Fruit fly (Drosophila melanogaster) whole organism, embryonic: ENCODE measurements around the gene KdelR.

Experiments
- Adf1 ChIP-seq: fragments of 200-800 bp; sonication (Bioruptor generic); IDR thresholded peaks from 2 replicates; pipeline ENCODE4 v1.3.6; 2022; ENCODE audit warnings: missing biosample characterization, missing genetic modification characterization
- Aef1 ChIP-seq: fragments of 200-800 bp; sonication (Bioruptor generic); IDR thresholded peaks from 3 replicates; pipeline ENCODE4 v1.3.6; 2022; ENCODE audit warnings: missing biosample characterization, missing genetic modification characterization
- Atf6 ChIP-seq: fragments of 200-800 bp; sonication (Bioruptor generic); IDR thresholded peaks from 2 replicates; pipeline ENCODE4 v1.3.6; 2022; ENCODE audit warnings: missing biosample characterization, missing genetic modification characterization
- C15 ChIP-seq: fragments of 200-800 bp; sonication (Bioruptor generic); IDR thresholded peaks from 3 replicates; pipeline ENCODE4 v1.3.6; 2022; ENCODE audit warnings: missing biosample characterization, missing genetic modification characterization
- CG11093 ChIP-seq: fragments of 200-800 bp; sonication (Bioruptor generic); IDR thresholded peaks from 3 replicates; pipeline ENCODE4 v1.3.6; 2022; ENCODE audit warnings: missing biosample characterization, missing genetic modification characterization
- CG11696 ChIP-seq: fragments of 200-800 bp; sonication (Bioruptor generic); IDR thresholded peaks from 2 replicates; pipeline ENCODE4 v1.3.6; 2022; ENCODE audit warnings: missing biosample characterization, missing genetic modification characterization
- CG12236 ChIP-seq: fragments of 200-800 bp; sonication (Bioruptor generic); optimal IDR thresholded peaks from 2 replicates; lab custom pipeline; 2016; ENCODE audit warnings: missing biosample characterization, missing genetic modification characterization
- CG13624 ChIP-seq: fragments of 200-800 bp; sonication (Bioruptor generic); optimal IDR thresholded peaks from 2 replicates; lab custom pipeline; 2016; ENCODE audit warnings: missing biosample characterization, missing genetic modification characterization
- CG14667 ChIP-seq: fragments of 200-800 bp; sonication (Bioruptor generic); IDR thresholded peaks from 2 replicates; pipeline ENCODE4 v1.3.6; 2022; ENCODE audit warnings: missing biosample characterization, missing genetic modification characterization
- CG15479 ChIP-seq: fragments of 200-800 bp; sonication (Bioruptor generic); optimal IDR thresholded peaks from 3 replicates; lab custom pipeline; 2019; ENCODE audit warnings: missing biosample characterization, mild to moderate bottlenecking, missing genetic modification characterization, moderate library complexity
- CG1603 ChIP-seq: fragments of 200-800 bp; sonication (Bioruptor generic); optimal IDR thresholded peaks from 2 replicates; lab custom pipeline; 2019; ENCODE audit warnings: missing biosample characterization, mild to moderate bottlenecking, missing genetic modification characterization, moderate library complexity
- CG17912 ChIP-seq: fragments of 200-800 bp; sonication (Bioruptor generic); optimal IDR thresholded peaks from 2 replicates; lab custom pipeline; 2018; ENCODE audit warnings: missing biosample characterization, mild to moderate bottlenecking, missing genetic modification characterization
- CG2199 ChIP-seq: fragments of 200-800 bp; sonication (Bioruptor generic); IDR thresholded peaks from 3 replicates; pipeline ENCODE4 v1.3.6; 2022; ENCODE audit warnings: missing biosample characterization, missing genetic modification characterization
- CG2889 ChIP-seq: fragments of 200-800 bp; sonication (Bioruptor generic); IDR thresholded peaks from 3 replicates; pipeline ENCODE4 v1.3.6; 2022; ENCODE audit warnings: missing biosample characterization, missing genetic modification characterization
- CG30403 ChIP-seq: fragments of 200-800 bp; sonication (Bioruptor generic); optimal IDR thresholded peaks from 3 replicates; lab custom pipeline; 2016; ENCODE audit warnings: missing biosample characterization, missing genetic modification characterization
- CG32532 ChIP-seq: fragments of 200-800 bp; sonication (Bioruptor generic); IDR thresholded peaks from 2 replicates; pipeline ENCODE4 v1.3.6; 2022; ENCODE audit warnings: missing biosample characterization, missing genetic modification characterization
- CG32772 ChIP-seq: fragments of 200-800 bp; sonication (Bioruptor generic); IDR thresholded peaks from 2 replicates; pipeline ENCODE4 v1.3.6; 2022; ENCODE audit warnings: missing biosample characterization, missing genetic modification characterization
- CG4404 ChIP-seq: fragments of 200-800 bp; sonication (Bioruptor generic); IDR thresholded peaks from 2 replicates; pipeline ENCODE4 v1.3.6; 2022; ENCODE audit warnings: missing biosample characterization, missing genetic modification characterization
- CG4820 ChIP-seq: fragments of 200-800 bp; sonication (Bioruptor generic); optimal IDR thresholded peaks from 3 replicates; lab custom pipeline; 2016; ENCODE audit warnings: missing biosample characterization, missing genetic modification characterization
- CG6254 ChIP-seq: fragments of 200-800 bp; sonication (Bioruptor generic); optimal IDR thresholded peaks from 3 replicates; lab custom pipeline; 2017; ENCODE audit warnings: mild to moderate bottlenecking, missing biosample characterization, missing genetic modification reagents, missing genetic modification characterization
- CG6654 ChIP-seq: fragments of 200-800 bp; sonication (Bioruptor generic); optimal IDR thresholded peaks from 2 replicates; lab custom pipeline; 2017; ENCODE audit warnings: missing biosample characterization, mild to moderate bottlenecking, missing genetic modification characterization
- CG6813 ChIP-seq: fragments of 200-800 bp; sonication (Bioruptor generic); optimal IDR thresholded peaks from 2 replicates; lab custom pipeline; 2017; ENCODE audit warnings: missing biosample characterization, missing genetic modification characterization, mild to moderate bottlenecking, moderate library complexity, missing genetic modification reagents
- CG8290 ChIP-seq, 3 experiments: fragments of 200-800 bp; sonication (Bioruptor generic); optimal IDR thresholded peaks; 2 replicates each; lab custom pipeline; 2016 to 2019; ENCODE audit warnings: missing biosample characterization in 3 of 3, missing genetic modification characterization in 3 of 3, mild to moderate bottlenecking in 2 of 3, moderate library complexity in 1 of 3
- CG9215 ChIP-seq: fragments of 200-800 bp; sonication (Bioruptor generic); IDR thresholded peaks from 2 replicates; pipeline ENCODE4 v1.3.6; 2022; ENCODE audit warnings: missing biosample characterization, missing genetic modification characterization
- CG9727 ChIP-seq: fragments of 200-800 bp; sonication (Bioruptor generic); optimal IDR thresholded peaks from 3 replicates; lab custom pipeline; 2017; ENCODE audit warnings: missing biosample characterization, mild to moderate bottlenecking, missing genetic modification characterization
- CG9876 ChIP-seq: fragments of 200-800 bp; sonication (Bioruptor generic); optimal IDR thresholded peaks from 2 replicates; lab custom pipeline; 2016; ENCODE audit warnings: missing biosample characterization, missing genetic modification characterization
- CHES-1-like ChIP-seq: fragments of 200-800 bp; sonication (Bioruptor generic); optimal IDR thresholded peaks from 2 replicates; lab custom pipeline; 2016; ENCODE audit warnings: missing biosample characterization, missing genetic modification characterization
- Dbx ChIP-seq: fragments of 200-800 bp; sonication (Bioruptor generic); IDR thresholded peaks from 3 replicates; pipeline ENCODE4 v1.3.6; 2022; ENCODE audit warnings: missing biosample characterization, missing genetic modification characterization
- Dip2 ChIP-seq: fragments of 200-800 bp; sonication (Bioruptor generic); IDR thresholded peaks from 2 replicates; pipeline ENCODE4 v1.3.6; 2022; ENCODE audit warnings: missing biosample characterization, missing genetic modification characterization
- Dp ChIP-seq: fragments of 200-800 bp; sonication (Bioruptor generic); optimal IDR thresholded peaks from 2 replicates; lab custom pipeline; 2018; ENCODE audit warnings: missing biosample characterization, mild to moderate bottlenecking, missing genetic modification characterization, moderate library complexity
- Elba2 ChIP-seq: fragments of 200-800 bp; sonication (Bioruptor generic); optimal IDR thresholded peaks from 3 replicates; lab custom pipeline; 2016; ENCODE audit warnings: missing biosample characterization, missing genetic modification characterization
- Gsc ChIP-seq: fragments of 200-800 bp; sonication (Bioruptor generic); IDR thresholded peaks from 2 replicates; pipeline ENCODE4 v1.3.6; 2022; ENCODE audit warnings: missing biosample characterization, missing genetic modification characterization
- H15 ChIP-seq: fragments of 200-800 bp; sonication (Bioruptor generic); IDR thresholded peaks from 3 replicates; pipeline ENCODE4 v1.3.6; 2022; ENCODE audit warnings: missing biosample characterization, missing genetic modification characterization
- HHEX ChIP-seq: fragments of 200-800 bp; sonication (Bioruptor generic); optimal IDR thresholded peaks from 3 replicates; lab custom pipeline; 2017; ENCODE audit warnings: missing biosample characterization, mild to moderate bottlenecking, missing genetic modification characterization, missing genetic modification reagents
- HLH3B ChIP-seq: fragments of 200-800 bp; sonication (Bioruptor generic); IDR thresholded peaks from 2 replicates; pipeline ENCODE4 v1.3.6; 2022; ENCODE audit warnings: missing biosample characterization, missing genetic modification characterization
- Hey ChIP-seq: fragments of 200-800 bp; sonication (Bioruptor generic); optimal IDR thresholded peaks from 3 replicates; lab custom pipeline; 2018; ENCODE audit warnings: missing biosample characterization, mild to moderate bottlenecking, missing genetic modification characterization
- Hr3 ChIP-seq: fragments of 200-800 bp; sonication (Bioruptor generic); optimal IDR thresholded peaks from 3 replicates; lab custom pipeline; 2016; ENCODE audit warnings: missing biosample characterization, missing genetic modification characterization
- Nf-YA ChIP-seq: fragments of 200-800 bp; sonication (Bioruptor generic); IDR thresholded peaks from 2 replicates; pipeline ENCODE4 v1.3.6; 2022; ENCODE audit warnings: missing biosample characterization, missing genetic modification characterization
- Poxn ChIP-seq: fragments of 200-800 bp; sonication (Bioruptor generic); IDR thresholded peaks from 2 replicates; pipeline ENCODE4 v1.3.6; 2022; ENCODE audit warnings: missing biosample characterization, missing genetic modification characterization
- ac ChIP-seq: fragments of 200-800 bp; sonication (Bioruptor generic); optimal IDR thresholded peaks from 3 replicates; lab custom pipeline; 2017; ENCODE audit warnings: missing biosample characterization, mild to moderate bottlenecking, missing genetic modification characterization
- cad ChIP-seq: fragments of >200 bp; optimal IDR thresholded peaks from 2 replicates; lab custom pipeline; 2017; ENCODE audit warnings: missing biosample characterization, missing genetic modification characterization
- croc ChIP-seq: fragments of 200-800 bp; sonication (Bioruptor generic); conservative IDR thresholded peaks from 3 replicates; pipeline ENCODE4 v1.3.6; 2022; ENCODE audit warnings: missing biosample characterization, missing genetic modification characterization
- crol ChIP-seq: fragments of 200-800 bp; sonication (Bioruptor generic); IDR thresholded peaks from 2 replicates; pipeline ENCODE4 v1.3.6; 2022; ENCODE audit warnings: missing biosample characterization, missing genetic modification characterization
- dpn ChIP-seq, 2 experiments: fragments of 200-800 bp; sonication (Bioruptor generic); optimal IDR thresholded peaks; 3 replicates each; lab custom pipeline; 2016; ENCODE audit warnings: missing biosample characterization in 2 of 2, missing genetic modification characterization in 2 of 2
- dysf ChIP-seq: fragments of 200-800 bp; sonication (Bioruptor generic); IDR thresholded peaks from 3 replicates; pipeline ENCODE4 v1.3.6; 2022; ENCODE audit warnings: missing biosample characterization, missing genetic modification characterization
- kah ChIP-seq: fragments of 200-800 bp; sonication (Bioruptor generic); optimal IDR thresholded peaks from 2 replicates; lab custom pipeline; 2018; ENCODE audit warnings: missing biosample characterization, mild to moderate bottlenecking, missing genetic modification characterization
- peb ChIP-seq: fragments of 200-800 bp; sonication (Bioruptor generic); IDR thresholded peaks from 2 replicates; pipeline ENCODE4 v1.3.6; 2022; ENCODE audit warnings: missing biosample characterization, missing genetic modification characterization
- pzg ChIP-seq: fragments of 200-800 bp; sonication (Bioruptor generic); optimal IDR thresholded peaks from 3 replicates; lab custom pipeline; 2018; ENCODE audit warnings: missing biosample characterization, mild to moderate bottlenecking, missing genetic modification characterization, moderate library complexity
- ranshi ChIP-seq: fragments of 200-800 bp; sonication (Bioruptor generic); IDR thresholded peaks from 2 replicates; pipeline ENCODE4 v1.3.6; 2022; ENCODE audit warnings: missing biosample characterization, missing genetic modification characterization
- salm ChIP-seq: fragments of 200-800 bp; sonication (Bioruptor generic); optimal IDR thresholded peaks from 2 replicates; lab custom pipeline; 2018; ENCODE audit warnings: missing biosample characterization, mild to moderate bottlenecking, missing genetic modification characterization
- ssp ChIP-seq: fragments of 200-800 bp; sonication (Bioruptor generic); IDR thresholded peaks from 2 replicates; pipeline ENCODE4 v1.3.6; 2022; ENCODE audit warnings: missing biosample characterization, missing genetic modification characterization
- tgo ChIP-seq: fragments of 200-800 bp; sonication (Bioruptor generic); IDR thresholded peaks from 3 replicates; pipeline ENCODE4 v1.3.6; 2022; ENCODE audit warnings: missing biosample characterization, missing genetic modification characterization

The KdelR gene

dm6 chr2L:10408122-10408576, 18.5 kb upstream of the KdelR start, which contains the start of the genes Ip259 and RpS27A (continued):
- TF ChIP-seq tgo (GFP tag; lab: Robert Waterston, UW) (peak; percentile 55), ssp (GFP tag; lab: Robert Waterston, UW) (peak; percentile 96), Aef1 (GFP tag; lab: Robert Waterston, UW) (peak; percentile 54; the same call in 2 of the 3 replicates), croc (peak; percentile 61), HHEX (GFP tag; lab: Kevin White, UChicago) (peak; percentile 82), Adf1 (GFP tag; lab: Robert Waterston, UW) (peak; percentile 37), crol (GFP tag; lab: Robert Waterston, UW) (no peak), Poxn (GFP tag; lab: Robert Waterston, UW) (no peak), CG17912 (GFP tag; lab: Kevin White, UChicago) (peak; percentile 80), cad (no peak), C15 (GFP tag; lab: Robert Waterston, UW) (peak; percentile 65; the same call in 2 of the 3 replicates), CG14667 (no peak; the same call in 1 of the 2 replicates), CG1603 (peak; percentile 100), ac (GFP tag; lab: Kevin White, UChicago) (peak; percentile 62), Dp (no peak), Hey (tag; lab: Kevin White, UChicago) (no peak), CG12236 (GFP tag; lab: Kevin White, UChicago) (peak; percentile 9), CG32532 (GFP tag; lab: Robert Waterston, UW) (peak; percentile 83), CG6654 (peak; percentile 22), Hr3 (GFP tag; lab: Kevin White, UChicago) (peak; percentile 33), CG32772 (GFP tag; lab: Robert Waterston, UW) (no peak; the same call in 1 of the 2 replicates), H15 (GFP tag; lab: Robert Waterston, UW) (peak; percentile 71), CHES-1-like (GFP tag; lab: Kevin White, UChicago) (peak; percentile 48), Nf-YA (GFP tag; lab: Robert Waterston, UW) (peak; percentile 67), kah (peak; percentile 59), CG30403 (GFP tag; lab: Kevin White, UChicago) (peak; percentile 56), CG9876 (GFP tag; lab: Kevin White, UChicago) (peak; percentile 84), Atf6 (GFP tag; lab: Robert Waterston, UW) (peak; percentile 66), CG9727 (GFP tag; lab: Kevin White, UChicago) (peak; percentile 91), CG15479 (GFP tag; lab: Kevin White, UChicago) (no peak), dysf (GFP tag; lab: Robert Waterston, UW) (peak; percentile 77; the same call in 1 of the 3 replicates), CG2889 (GFP tag; lab: Robert Waterston, UW) (peak; percentile 38; the same call in 1 of the 3 replicates), CG13624 (GFP tag; lab: Kevin White, UChicago) (peak; percentile 82), pzg (GFP tag; lab: Kevin White, UChicago) (peak; percentile 73), Elba2 (GFP tag; lab: Kevin White, UChicago) (no peak), CG4820 (peak; percentile 45), CG2199 (GFP tag; lab: Robert Waterston, UW) (no peak), Dip2 (GFP tag; lab: Robert Waterston, UW) (no peak), salm (peak; percentile 21), ranshi (GFP tag; lab: Robert Waterston, UW) (no peak; the same call in 1 of the 2 replicates), Dbx (peak; percentile 88), CG4404 (GFP tag; lab: Robert Waterston, UW) (no peak), CG8290 (GFP tag; optimal IDR thresholded peaks at IDR 0.05; lab: Kevin White, UChicago) (peak; percentile 74), CG8290 (tag; optimal IDR thresholded peaks at IDR 0.05; lab: Kevin White, UChicago) (peak in 1 of 2 experiments; percentile 63), peb (no peak; the same call in 1 of the 2 replicates), Gsc (GFP tag; lab: Robert Waterston, UW) (no peak), HLH3B (GFP tag; lab: Robert Waterston, UW) (peak; percentile 73; the same call in 1 of the 2 replicates), CG9215 (GFP tag; lab: Robert Waterston, UW) (no peak), dpn (GFP tag; optimal IDR thresholded peaks at IDR 0.05; lab: Kevin White, UChicago) (peak; percentile 30 to 82), CG6254 (GFP tag; lab: Kevin White, UChicago) (peak; percentile 18), CG6813 (GFP tag; lab: Kevin White, UChicago) (peak; percentile 83), CG11696 (GFP tag; lab: Robert Waterston, UW) (no peak), CG11093 (no peak)
